Worm (Caenorhabditis elegans): Measurements from ENCODE around the gene tbx-36.

DNA sequence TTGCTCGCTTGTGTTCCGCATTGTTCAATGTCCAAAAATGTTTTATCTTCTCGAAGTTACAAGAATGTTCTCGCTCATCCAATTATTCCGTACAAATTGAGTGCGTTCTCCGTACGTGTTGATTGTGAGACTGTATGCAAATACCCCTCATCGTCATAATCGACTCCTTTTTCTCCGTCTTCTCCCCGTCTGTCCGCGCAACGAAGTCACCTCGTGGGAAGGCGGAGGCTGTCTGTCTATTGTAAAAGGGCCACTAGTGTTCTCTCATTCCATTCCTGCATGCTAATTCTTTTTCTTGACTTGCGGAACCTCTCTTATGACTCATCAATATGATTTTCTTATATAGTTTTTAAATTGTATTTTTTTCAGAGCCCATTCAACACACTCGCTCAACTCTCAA lies 19.8 kb downstream of the tbx-36 start, which contains the start of gene ZK829.9:
- TF ChIP-seq sea-2 (GFP tag; optimal IDR thresholded peaks at IDR 0.05) (no peak), ceh-16 (tag; optimal IDR thresholded peaks at IDR 0.05) (no peak), unc-39 (tag; optimal IDR thresholded peaks at IDR 0.05) (no peak), aly-2 (tag; optimal IDR thresholded peaks at IDR 0.05) (no peak), nhr-77 (tag; optimal IDR thresholded peaks at IDR 0.05) (no peak), nhr-12 (tag; optimal IDR thresholded peaks at IDR 0.05) (no peak), egl-27 (tag; optimal IDR thresholded peaks at IDR 0.05) (no peak), snpc-4 (tag; optimal IDR thresholded peaks at IDR 0.05) (no peak), pqm-1 (tag; optimal IDR thresholded peaks at IDR 0.05) (no peak), elt-1 (tag; optimal IDR thresholded peaks at IDR 0.05) (no peak), eor-1 (tag; optimal IDR thresholded peaks at IDR 0.05) (no peak)

Measured in whole organism, L3 larva.